Worm (Caenorhabditis elegans): ENCODE measurements around the gene irld-34.

DNA sequence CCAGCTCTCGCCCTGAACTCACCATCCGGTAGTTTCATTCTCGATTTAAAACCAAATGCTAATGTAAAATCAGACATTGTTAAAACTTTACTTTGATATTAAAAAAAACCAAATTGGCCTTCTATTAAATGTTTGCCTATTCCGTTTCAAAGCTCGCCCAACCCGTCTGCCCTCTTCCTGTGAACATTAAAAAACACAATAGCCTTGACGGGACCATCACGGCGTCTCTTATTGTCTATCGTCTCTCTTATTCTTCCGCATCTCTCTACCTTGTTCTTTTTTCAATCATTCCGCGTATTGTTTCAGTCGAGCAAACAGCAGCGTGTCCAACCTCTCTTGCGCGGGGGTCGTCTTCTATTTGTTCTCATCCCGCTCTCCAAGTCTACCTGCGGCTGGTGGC is 40.2 kb upstream of the irld-34 start, which contains the start of gene ZK512.1:
- TF ChIP-seq W03F9.2 (tag; optimal IDR thresholded peaks at IDR 0.05): no peak
- no peak for TF ChIP-seq him-1 (tag; optimal IDR thresholded peaks at IDR 0.05)
- no peak for TF ChIP-seq dao-5 (tag; optimal IDR thresholded peaks at IDR 0.05)

All from whole organism, L4/young adult.